Fruit fly (Drosophila melanogaster) whole organism: ENCODE results near the gene CG14252.

Experiments used
- CG8478 ChIP-seq: fragments of >200 bp; optimal IDR thresholded peaks from 2 replicates; lab custom pipeline; 2018; ENCODE audit warnings: inconsistent platforms
- Dll ChIP-seq: fragments of >200 bp; optimal IDR thresholded peaks from 2 replicates; lab custom pipeline; 2017
- EcR ChIP-seq, 2 experiments: fragments of >200 bp; optimal IDR thresholded peaks; 2 replicates each; lab custom pipeline; 2017; ENCODE audit warnings: missing biosample characterization in 2 of 2, missing genetic modification characterization in 2 of 2, missing genetic modification reagents in 2 of 2
- pan ChIP-seq: fragments of >200 bp; optimal IDR thresholded peaks from 2 replicates; lab custom pipeline; 2017
- psq ChIP-seq: fragments of >200 bp; optimal IDR thresholded peaks from 2 replicates; lab custom pipeline; 2017
- usp ChIP-seq: fragments of >200 bp; optimal IDR thresholded peaks from 2 replicates; lab custom pipeline; 2017; ENCODE audit warnings: missing biosample characterization, missing genetic modification characterization, mixed read lengths

Gene CG14252

dm6 chr3R:26955527-26955926 is 10.2 kb downstream of the CG14252 start:
- TF ChIP-seq EcR (GFP tag; optimal IDR thresholded peaks at IDR 0.05; lab: Kevin White, UChicago) (no peak), pan (lab: Kevin White, UChicago) (no peak), Dll (lab: Kevin White, UChicago) (no peak), psq (lab: Kevin White, UChicago) (no peak), CG8478 (lab: Kevin White, UChicago) (no peak), usp (GFP tag; lab: Kevin White, UChicago) (no peak)

dm6 chr3R:26956376-26957062 is 11.2 kb downstream of the CG14252 start:
- TF ChIP-seq Dll (lab: Kevin White, UChicago) = no peak
- TF ChIP-seq psq (lab: Kevin White, UChicago) = no peak
- no peak for TF ChIP-seq pan (lab: Kevin White, UChicago)
- no peak for TF ChIP-seq EcR (GFP tag; optimal IDR thresholded peaks at IDR 0.05; lab: Kevin White, UChicago)

dm6 chr3R:26957132-26957531 is 11.8 kb downstream of the CG14252 start:
- TF ChIP-seq usp (GFP tag; lab: Kevin White, UChicago) (no peak), Dll (lab: Kevin White, UChicago) (no peak), EcR (GFP tag; optimal IDR thresholded peaks at IDR 0.05; lab: Kevin White, UChicago) (no peak)

dm6 chr3R:26958314-26958979 is 13.1 kb downstream of the CG14252 start, which contains the start of gene CG6330:
CG6330 (minus strand) TSS chr3R:26958491.
- TF ChIP-seq psq (lab: Kevin White, UChicago) (no peak), Dll (lab: Kevin White, UChicago) (no peak), usp (GFP tag; lab: Kevin White, UChicago) (no peak), EcR (GFP tag; optimal IDR thresholded peaks at IDR 0.05; lab: Kevin White, UChicago) (no peak), pan (lab: Kevin White, UChicago) (no peak), CG8478 (lab: Kevin White, UChicago) (no peak)

dm6 chr3R:26960496-26960895 is 15.2 kb downstream of the CG14252 start:
- TF ChIP-seq pan (lab: Kevin White, UChicago) (no peak), CG8478 (lab: Kevin White, UChicago) (no peak), EcR (GFP tag; optimal IDR thresholded peaks at IDR 0.05; lab: Kevin White, UChicago) (peak in 1 of 2 experiments; percentile 62)

dm6 chr3R:26963747-26964174 is 18.4 kb downstream of the CG14252 start:
- no peak for TF ChIP-seq Dll (lab: Kevin White, UChicago)
- TF ChIP-seq psq (lab: Kevin White, UChicago) = no peak
- TF ChIP-seq usp (GFP tag; lab: Kevin White, UChicago) = no peak
- TF ChIP-seq EcR (GFP tag; optimal IDR thresholded peaks at IDR 0.05; lab: Kevin White, UChicago) = no peak
- TF ChIP-seq CG8478 (lab: Kevin White, UChicago) = no peak
- no peak for TF ChIP-seq pan (lab: Kevin White, UChicago)

dm6 chr3R:26964452-26965133 is 19.3 kb downstream of the CG14252 start, which contains the start of gene Tsp97E:
Tsp97E (minus strand) TSS chr3R:26964817.
- no peak for TF ChIP-seq CG8478 (lab: Kevin White, UChicago)
- no peak for TF ChIP-seq psq (lab: Kevin White, UChicago)
- TF ChIP-seq pan (lab: Kevin White, UChicago) = no peak
- no peak for TF ChIP-seq EcR (GFP tag; optimal IDR thresholded peaks at IDR 0.05; lab: Kevin White, UChicago)
- TF ChIP-seq Dll (lab: Kevin White, UChicago) = no peak
- TF ChIP-seq usp (GFP tag; lab: Kevin White, UChicago) = no peak

dm6 chr3R:26966385-26966784 is 21.1 kb downstream of the CG14252 start, which contains the start of gene Gr97a:
Gr97a (minus strand) TSS chr3R:26966485.
- TF ChIP-seq psq (lab: Kevin White, UChicago) = no peak
- no peak for TF ChIP-seq usp (GFP tag; lab: Kevin White, UChicago)
- no peak for TF ChIP-seq Dll (lab: Kevin White, UChicago)
- no peak for TF ChIP-seq pan (lab: Kevin White, UChicago)
- no peak for TF ChIP-seq EcR (GFP tag; optimal IDR thresholded peaks at IDR 0.05; lab: Kevin White, UChicago)
- no peak for TF ChIP-seq CG8478 (lab: Kevin White, UChicago)

- TF ChIP-seq pan (lab: Kevin White, UChicago) (no peak), psq (lab: Kevin White, UChicago) (no peak), Dll (lab: Kevin White, UChicago) (no peak), EcR (GFP tag; optimal IDR thresholded peaks at IDR 0.05; lab: Kevin White, UChicago) (no peak), CG8478 (lab: Kevin White, UChicago) (no peak), usp (GFP tag; lab: Kevin White, UChicago) (no peak)
Observed at dm6 chr3R:26966794-26967323, 21.5 kb downstream of the CG14252 start, which contains the start of gene CG5521. CG5521 (plus strand) TSS chr3R:26966930.

- no peak for TF ChIP-seq usp (GFP tag; lab: Kevin White, UChicago)
Observed at dm6 chr3R:26967587-26968312, 22.4 kb downstream of the CG14252 start.

- TF ChIP-seq Dll (lab: Kevin White, UChicago) = no peak
- TF ChIP-seq EcR (GFP tag; optimal IDR thresholded peaks at IDR 0.05; lab: Kevin White, UChicago) = no peak
- TF ChIP-seq pan (lab: Kevin White, UChicago) = no peak
- no peak for TF ChIP-seq psq (lab: Kevin White, UChicago)
- no peak for TF ChIP-seq CG8478 (lab: Kevin White, UChicago)
- TF ChIP-seq usp (GFP tag; lab: Kevin White, UChicago) = no peak
Observed at dm6 chr3R:26968313-26968605, 22.9 kb downstream of the CG14252 start.
